Worm (Caenorhabditis elegans) whole organism, L3 larva: ENCODE results near the gene tag-340.

Experiments used
- R02D3.7 ChIP-seq: fragments of 150-350 bp; optimal IDR thresholded peaks from 2 replicates; lab custom pipeline; 2014; ENCODE audit warnings: missing biosample characterization, missing genetic modification characterization
- aly-2 ChIP-seq: fragments of 150-350 bp; optimal IDR thresholded peaks from 2 replicates; lab custom pipeline; 2014; ENCODE audit warnings: missing biosample characterization, missing genetic modification characterization
- ama-1 ChIP-seq: fragments of 150-350 bp; optimal IDR thresholded peaks from 2 replicates; lab custom pipeline; 2018
- ceh-16 ChIP-seq: sonication (generic microtip); optimal IDR thresholded peaks from 2 replicates; lab custom pipeline; 2017; ENCODE audit warnings: missing biosample characterization, missing genetic modification characterization
- ceh-28 ChIP-seq: fragments of 150-350 bp; optimal IDR thresholded peaks from 2 replicates; lab custom pipeline; 2014; ENCODE audit warnings: missing biosample characterization, missing genetic modification reagents, missing genetic modification characterization
- ceh-82 ChIP-seq: fragments of 150-350 bp; optimal IDR thresholded peaks from 2 replicates; lab custom pipeline; 2014; ENCODE audit warnings: missing biosample characterization, missing genetic modification characterization
- ceh-9 ChIP-seq: sonication (generic microtip); optimal IDR thresholded peaks from 2 replicates; lab custom pipeline; 2018; ENCODE audit warnings: missing biosample characterization, missing genetic modification characterization
- elt-1 ChIP-seq: fragments of 150-350 bp; optimal IDR thresholded peaks from 2 replicates; lab custom pipeline; 2014; ENCODE audit warnings: missing biosample characterization, missing genetic modification characterization
- elt-2 ChIP-seq: sonication (generic microtip); optimal IDR thresholded peaks from 2 replicates; lab custom pipeline; 2016; ENCODE audit warnings: missing genetic modification reagents, mild to moderate bottlenecking, missing genetic modification characterization, missing compliant biosample characterization
- fkh-10 ChIP-seq: sonication (generic microtip); optimal IDR thresholded peaks from 2 replicates; lab custom pipeline; 2017; ENCODE audit warnings: missing biosample characterization, missing genetic modification reagents, missing genetic modification characterization
- fkh-2 ChIP-seq: fragments of 150-350 bp; optimal IDR thresholded peaks from 2 replicates; lab custom pipeline; 2014; ENCODE audit warnings: missing biosample characterization, missing genetic modification reagents, missing genetic modification characterization
- fos-1 ChIP-seq: fragments of 150-350 bp; optimal IDR thresholded peaks from 2 replicates; lab custom pipeline; 2014; ENCODE audit warnings: missing biosample characterization, missing genetic modification characterization
- hmg-11 ChIP-seq: sonication (generic microtip); optimal IDR thresholded peaks from 2 replicates; lab custom pipeline; 2016; ENCODE audit warnings: missing genetic modification characterization, missing compliant biosample characterization
- jun-1 ChIP-seq: fragments of 150-350 bp; optimal IDR thresholded peaks from 2 replicates; lab custom pipeline; 2014; ENCODE audit warnings: missing biosample characterization, missing genetic modification reagents, missing genetic modification characterization
- lin-15B ChIP-seq: fragments of 150-350 bp; optimal IDR thresholded peaks from 2 replicates; lab custom pipeline; 2014; ENCODE audit warnings: missing biosample characterization, missing genetic modification characterization
- lsy-12 ChIP-seq: sonication (generic microtip); optimal IDR thresholded peaks from 2 replicates; lab custom pipeline; 2016; ENCODE audit warnings: mild to moderate bottlenecking, missing genetic modification characterization, missing compliant biosample characterization
- mdl-1 ChIP-seq: fragments of 150-350 bp; optimal IDR thresholded peaks from 2 replicates; lab custom pipeline; 2014; ENCODE audit warnings: missing biosample characterization, missing genetic modification characterization
- nfya-1 ChIP-seq: sonication (generic microtip); optimal IDR thresholded peaks from 2 replicates; lab custom pipeline; 2017; ENCODE audit warnings: missing genetic modification characterization, mild to moderate bottlenecking, missing compliant biosample characterization, antibody characterized with exemption, moderate library complexity; ENCODE audit not compliant: insufficient read depth
- nhr-11 ChIP-seq: fragments of 150-350 bp; optimal IDR thresholded peaks from 2 replicates; lab custom pipeline; 2014; ENCODE audit warnings: missing biosample characterization, missing genetic modification characterization
- nhr-12 ChIP-seq: fragments of 150-350 bp; optimal IDR thresholded peaks from 2 replicates; lab custom pipeline; 2014; ENCODE audit warnings: missing biosample characterization, missing genetic modification characterization
- nhr-23 ChIP-seq: fragments of 150-350 bp; optimal IDR thresholded peaks from 2 replicates; lab custom pipeline; 2014; ENCODE audit warnings: missing biosample characterization, missing genetic modification reagents, missing genetic modification characterization
- nhr-237 ChIP-seq: fragments of 150-350 bp; optimal IDR thresholded peaks from 2 replicates; lab custom pipeline; 2014; ENCODE audit warnings: missing biosample characterization, missing genetic modification characterization
- nhr-25 ChIP-seq: sonication (generic microtip); optimal IDR thresholded peaks from 2 replicates; lab custom pipeline; 2017; ENCODE audit warnings: missing biosample characterization, missing genetic modification characterization
- nhr-28 ChIP-seq: fragments of 150-350 bp; optimal IDR thresholded peaks from 2 replicates; lab custom pipeline; 2014; ENCODE audit warnings: missing biosample characterization, missing genetic modification characterization
- nhr-43 ChIP-seq: sonication (generic microtip); optimal IDR thresholded peaks from 2 replicates; lab custom pipeline; 2016; ENCODE audit warnings: mild to moderate bottlenecking, missing genetic modification characterization, missing compliant biosample characterization; ENCODE audit not compliant: poor library complexity, severe bottlenecking
- nhr-67 ChIP-seq: fragments of 150-350 bp; optimal IDR thresholded peaks from 2 replicates; lab custom pipeline; 2014; ENCODE audit warnings: missing biosample characterization, missing genetic modification characterization
- pha-4 ChIP-seq: fragments of 150-350 bp; optimal IDR thresholded peaks from 2 replicates; lab custom pipeline; 2014; ENCODE audit warnings: missing biosample characterization, missing genetic modification reagents, missing genetic modification characterization
- pqm-1 ChIP-seq: fragments of 150-350 bp; optimal IDR thresholded peaks from 2 replicates; lab custom pipeline; 2017; ENCODE audit warnings: missing biosample characterization, missing genetic modification characterization, inconsistent platforms
- sea-2 ChIP-seq: fragments of 150-350 bp; sonication (generic microtip); optimal IDR thresholded peaks from 4 replicates; lab custom pipeline; 2014; ENCODE audit warnings: missing biosample characterization, missing genetic modification reagents, missing genetic modification characterization
- skn-1 ChIP-seq: fragments of 150-350 bp; optimal IDR thresholded peaks from 2 replicates; lab custom pipeline; 2014; ENCODE audit warnings: missing biosample characterization, missing genetic modification characterization
- snpc-4 ChIP-seq: fragments of 150-350 bp; optimal IDR thresholded peaks from 2 replicates; lab custom pipeline; 2014; ENCODE audit warnings: missing biosample characterization, missing genetic modification characterization
- tbx-2 ChIP-seq: sonication (generic microtip); optimal IDR thresholded peaks from 2 replicates; lab custom pipeline; 2016; ENCODE audit warnings: mild to moderate bottlenecking, missing genetic modification characterization, missing compliant biosample characterization
- unc-39 ChIP-seq: sonication (generic microtip); optimal IDR thresholded peaks from 4 replicates; lab custom pipeline; 2017; ENCODE audit warnings: missing biosample characterization, missing genetic modification characterization
- unc-62 ChIP-seq: fragments of 150-350 bp; sonication (generic microtip); optimal IDR thresholded peaks from 4 replicates; lab custom pipeline; 2014; ENCODE audit warnings: missing biosample characterization, missing genetic modification reagents, missing genetic modification characterization
- zag-1 ChIP-seq: fragments of 150-350 bp; optimal IDR thresholded peaks from 2 replicates; lab custom pipeline; 2014; ENCODE audit warnings: missing biosample characterization, missing genetic modification characterization
- ztf-11 ChIP-seq: fragments of 150-350 bp; optimal IDR thresholded peaks from 2 replicates; lab custom pipeline; 2014; ENCODE audit warnings: missing biosample characterization, missing genetic modification characterization
- ztf-4 ChIP-seq: fragments of 150-350 bp; optimal IDR thresholded peaks from 2 replicates; lab custom pipeline; 2014; ENCODE audit warnings: missing biosample characterization, missing genetic modification characterization

tag-340 gene

DNA sequence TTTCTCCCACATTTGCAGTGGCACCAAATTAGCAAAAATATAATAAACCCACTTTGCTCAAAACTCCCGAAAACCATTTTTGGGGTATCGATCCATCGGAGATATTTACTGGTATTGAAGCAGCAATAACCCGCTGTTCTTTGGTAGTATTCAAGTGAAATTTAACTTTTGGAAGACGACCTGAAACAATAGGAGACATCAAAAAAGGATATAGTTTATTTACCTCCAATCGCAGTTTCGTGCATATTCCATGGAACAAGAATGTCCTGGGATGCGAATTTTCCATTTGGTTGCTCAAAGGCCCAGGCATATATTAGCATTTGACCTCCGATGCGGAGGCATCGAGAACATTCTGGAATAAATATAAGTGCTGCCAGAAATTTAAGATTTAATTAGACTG is 26.9 kb upstream of the tag-340 start:
- no peak for TF ChIP-seq lin-15B (tag; lab: Kevin White, UChicago)
- no peak for TF ChIP-seq fkh-10
- TF ChIP-seq jun-1 (tag; lab: Kevin White, UChicago): no peak
- TF ChIP-seq ceh-82 (tag; lab: Kevin White, UChicago): no peak
- no peak for TF ChIP-seq nhr-25
- no peak for TF ChIP-seq pha-4
- no peak for TF ChIP-seq fkh-2 (tag; lab: Kevin White, UChicago)
- no peak for TF ChIP-seq elt-2
- TF ChIP-seq fos-1 (tag; lab: Kevin White, UChicago): no peak
- TF ChIP-seq nhr-12: no peak
- TF ChIP-seq nhr-67 (tag; lab: Kevin White, UChicago): no peak
- TF ChIP-seq nhr-11 (tag; lab: Kevin White, UChicago): no peak
- no peak for TF ChIP-seq hmg-11 (tag; lab: Kevin White, UChicago)
- no peak for TF ChIP-seq ama-1 (lab: Kevin White, UChicago)
- TF ChIP-seq mdl-1 (tag; lab: Kevin White, UChicago): no peak
- no peak for TF ChIP-seq nfya-1 (tag; lab: Kevin White, UChicago)
- no peak for TF ChIP-seq pqm-1
- no peak for TF ChIP-seq ceh-28 (tag; lab: Kevin White, UChicago)

DNA sequence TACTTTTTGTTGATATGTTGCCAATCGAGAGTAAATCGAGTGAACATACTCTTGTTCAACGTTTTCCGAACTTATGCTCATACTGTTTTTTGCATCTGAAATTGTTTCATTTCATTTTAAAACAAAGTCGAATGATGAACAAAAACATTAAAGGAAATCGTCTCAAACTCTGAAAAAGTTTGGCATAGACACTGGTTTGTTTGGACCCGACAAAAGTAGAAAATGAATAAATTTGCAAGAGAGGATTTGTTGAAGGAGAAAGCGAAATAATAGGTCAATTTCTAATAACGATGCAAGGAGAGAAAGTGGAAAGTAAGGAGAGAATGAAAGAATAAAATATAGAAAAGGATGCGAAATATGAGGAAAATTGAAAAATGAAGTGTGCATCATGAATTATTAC is 25.6 kb upstream of the tag-340 start, which contains the start of gene C35D10.12:
Gene C35D10.12 (minus strand): TSS at position 101 of the 400 bp plus-strand sequence.
- TF ChIP-seq jun-1 (tag; lab: Kevin White, UChicago) (no peak), ceh-9 (tag; lab: Kevin White, UChicago) (no peak), nhr-11 (tag; lab: Kevin White, UChicago) (no peak), ceh-16 (no peak), ztf-11 (tag; lab: Kevin White, UChicago) (no peak), pha-4 (no peak), nhr-237 (tag; lab: Kevin White, UChicago) (no peak), pqm-1 (no peak), nhr-67 (tag; lab: Kevin White, UChicago) (no peak), aly-2 (tag; lab: Kevin White, UChicago) (no peak), fos-1 (tag; lab: Kevin White, UChicago) (no peak), elt-2 (no peak), ceh-82 (tag; lab: Kevin White, UChicago) (no peak), zag-1 (tag; lab: Kevin White, UChicago) (no peak), nhr-23 (tag; lab: Kevin White, UChicago) (no peak), elt-1 (tag; lab: Kevin White, UChicago) (no peak), sea-2 (GFP tag; lab: Kevin White, UChicago) (no peak), nhr-43 (no peak)

DNA sequence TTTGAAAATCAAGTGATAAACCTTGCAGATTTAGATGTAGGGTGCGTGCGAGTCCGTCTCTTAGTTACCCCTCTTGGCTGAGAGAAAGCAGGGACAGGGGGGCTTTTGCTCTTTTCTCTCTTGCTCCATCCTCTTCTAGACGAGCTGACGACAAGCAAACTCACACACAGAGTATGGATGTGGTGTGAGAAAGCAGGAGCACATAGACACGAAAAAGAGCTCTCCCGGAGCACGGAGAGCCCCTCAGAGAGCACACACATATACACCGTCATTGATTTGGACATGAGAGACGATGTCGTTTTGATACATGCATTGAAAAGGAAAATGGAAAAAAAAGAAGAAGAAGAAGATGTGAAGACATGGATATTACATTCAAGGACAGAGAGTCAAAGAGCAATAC is 24.6 kb upstream of the tag-340 start:
- TF ChIP-seq hmg-11 (tag; lab: Kevin White, UChicago) (no peak), aly-2 (tag; lab: Kevin White, UChicago) (no peak), fkh-10 (peak; percentile 39), fkh-2 (tag; lab: Kevin White, UChicago) (no peak), fos-1 (tag; lab: Kevin White, UChicago) (no peak), unc-62 (GFP tag; lab: Kevin White, UChicago) (no peak), nhr-67 (tag; lab: Kevin White, UChicago) (no peak)

DNA sequence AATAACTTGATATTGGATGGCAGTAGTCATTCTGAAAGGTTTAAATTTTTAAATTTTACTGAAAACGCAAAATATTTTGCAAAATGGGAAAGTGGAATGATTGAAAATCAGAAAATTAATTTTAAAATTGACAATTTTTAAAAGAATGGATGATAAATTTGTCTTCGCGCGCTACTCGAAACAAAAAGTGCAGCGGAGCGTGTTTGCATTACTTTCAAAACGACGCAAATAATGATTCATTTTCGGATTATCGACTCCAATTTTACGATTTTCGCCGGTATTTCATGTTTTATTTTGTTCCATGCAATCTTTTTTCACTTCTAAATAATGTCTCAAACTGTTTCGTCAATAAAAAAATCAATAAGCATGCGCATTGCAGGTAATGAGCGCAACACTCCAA is 22.0 kb upstream of the tag-340 start, which contains the start of the genes tost-1 and arx-6:
Gene tost-1 (minus strand): TSS at position 31 of the 400 bp plus-strand sequence.
Gene arx-6 (plus strand): TSS at position 378 of the 400 bp plus-strand sequence.
- peak; percentile 29 for TF ChIP-seq snpc-4 (tag; lab: Kevin White, UChicago)
- TF ChIP-seq fkh-10: no peak
- TF ChIP-seq elt-2: peak; percentile 3
- TF ChIP-seq tbx-2 (tag; lab: Kevin White, UChicago): no peak
- peak; percentile 27 for TF ChIP-seq skn-1
- TF ChIP-seq pha-4: no peak
- TF ChIP-seq lin-15B (tag; lab: Kevin White, UChicago): peak; percentile 61
- TF ChIP-seq nhr-28 (tag; lab: Kevin White, UChicago): no peak
- TF ChIP-seq R02D3.7 (tag; lab: Kevin White, UChicago): no peak
- TF ChIP-seq ztf-4: no peak
- peak; percentile 47 for TF ChIP-seq nfya-1 (tag; lab: Kevin White, UChicago)
- TF ChIP-seq zag-1 (tag; lab: Kevin White, UChicago): no peak
- no peak for TF ChIP-seq ceh-9 (tag; lab: Kevin White, UChicago)
- TF ChIP-seq unc-39 (tag; lab: Kevin White, UChicago): no peak
- no peak for TF ChIP-seq lsy-12 (tag; lab: Kevin White, UChicago)
